Fruit fly (Drosophila melanogaster): Measurements from ENCODE around the gene CG5151.

- TF ChIP-seq CG8478 (optimal IDR thresholded peaks at IDR 0.05) (no peak), usp (GFP tag; optimal IDR thresholded peaks at IDR 0.05) (no peak), Dll (optimal IDR thresholded peaks at IDR 0.05) (no peak), pan (optimal IDR thresholded peaks at IDR 0.05) (no peak), psq (optimal IDR thresholded peaks at IDR 0.05) (no peak), EcR (GFP tag; optimal IDR thresholded peaks at IDR 0.05) (no peak)
These were observed 13.9 kb upstream of the CG5151 start for dm6 chr3L:16178433-16178832.
